Fruit fly (Drosophila melanogaster) whole organism, adult: Measurements from ENCODE around the gene Sox100B.

Experiments
- CG11617 ChIP-seq: fragments of 200-800 bp; sonication (Bioruptor generic); optimal IDR thresholded peaks from 2 replicates; lab custom pipeline; 2017; ENCODE audit warnings: mild to moderate bottlenecking, missing biosample characterization, missing genetic modification reagents, missing genetic modification characterization
- CG12768 ChIP-seq: fragments of 200-800 bp; sonication (Bioruptor generic); optimal IDR thresholded peaks from 2 replicates; lab custom pipeline; 2017; ENCODE audit warnings: missing biosample characterization, missing genetic modification characterization, mild to moderate bottlenecking, moderate library complexity, missing genetic modification reagents
- CG33017 ChIP-seq: fragments of 200-800 bp; sonication (Bioruptor generic); optimal IDR thresholded peaks from 2 replicates; lab custom pipeline; 2018; ENCODE audit warnings: missing biosample characterization, mild to moderate bottlenecking, missing genetic modification characterization, moderate library complexity
- CG7045 ChIP-seq: fragments of 200-800 bp; sonication (Bioruptor generic); optimal IDR thresholded peaks from 2 replicates; lab custom pipeline; 2017; ENCODE audit warnings: missing biosample characterization, mild to moderate bottlenecking, missing genetic modification characterization
- CG7101 ChIP-seq: fragments of 200-800 bp; sonication (Bioruptor generic); optimal IDR thresholded peaks from 2 replicates; lab custom pipeline; 2018; ENCODE audit warnings: missing biosample characterization, mild to moderate bottlenecking, missing genetic modification characterization, moderate library complexity
- Crg-1 ChIP-seq: fragments of 200-800 bp; sonication (Bioruptor generic); optimal IDR thresholded peaks from 2 replicates; lab custom pipeline; 2016; ENCODE audit warnings: missing biosample characterization, missing genetic modification characterization
- Mnt ChIP-seq: fragments of 200-800 bp; sonication (Bioruptor generic); optimal IDR thresholded peaks from 2 replicates; lab custom pipeline; 2016; ENCODE audit warnings: missing biosample characterization, mild to moderate bottlenecking, missing genetic modification characterization
- bab1 ChIP-seq: fragments of 200-800 bp; sonication (Bioruptor generic); optimal IDR thresholded peaks from 3 replicates; lab custom pipeline; 2019; ENCODE audit warnings: missing biosample characterization, mild to moderate bottlenecking, missing genetic modification characterization, moderate library complexity
- cnc ChIP-seq, 2 experiments: fragments of >200 bp; optimal IDR thresholded peaks; 2 replicates each; lab custom pipeline; 2017
- kay ChIP-seq: fragments of 200-800 bp; sonication (Bioruptor generic); peaks from one replicate; lab custom pipeline; 2016; ENCODE audit warnings: missing biosample characterization, missing genetic modification characterization, borderline replicate concordance
- ovo ChIP-seq: fragments of 200-800 bp; sonication (Bioruptor generic); optimal IDR thresholded peaks from 2 replicates; lab custom pipeline; 2016; ENCODE audit warnings: missing biosample characterization, missing genetic modification characterization
- tj ChIP-seq: fragments of 200-800 bp; sonication (Bioruptor generic); optimal IDR thresholded peaks from 3 replicates; lab custom pipeline; 2017; ENCODE audit warnings: missing biosample characterization, mild to moderate bottlenecking, missing genetic modification characterization, moderate library complexity
- toe ChIP-seq: fragments of 200-800 bp; sonication (Bioruptor generic); optimal IDR thresholded peaks from 2 replicates; lab custom pipeline; 2016; ENCODE audit warnings: missing biosample characterization, missing genetic modification characterization

- TF ChIP-seq kay (GFP tag; lab: Kevin White, UChicago) (no peak), CG7101 (tag; lab: Kevin White, UChicago) (no peak), CG7045 (GFP tag; lab: Kevin White, UChicago) (no peak), toe (GFP tag; lab: Kevin White, UChicago) (no peak), CG12768 (GFP tag; lab: Kevin White, UChicago) (no peak), tj (GFP tag; lab: Kevin White, UChicago) (no peak), cnc (optimal IDR thresholded peaks at IDR 0.05; lab: Kevin White, UChicago) (no peak), ovo (GFP tag; lab: Kevin White, UChicago) (no peak), Mnt (no peak), bab1 (GFP tag; lab: Kevin White, UChicago) (no peak), Crg-1 (GFP tag; lab: Kevin White, UChicago) (no peak), CG11617 (GFP tag; lab: Kevin White, UChicago) (no peak), CG33017 (tag; lab: Kevin White, UChicago) (no peak)
These were observed 30.0 kb upstream of the Sox100B start, which contains the start of gene CG33773 for dm6 chr3R:31035046-31035445.
